Worm (Caenorhabditis elegans): ENCODE results near the gene Y42H9AR.4.

- no peak for TF ChIP-seq unc-39 (tag; optimal IDR thresholded peaks at IDR 0.05)
- TF ChIP-seq T26A8.4 (GFP tag; IDR thresholded peaks at IDR 0.05), result no peak
- TF ChIP-seq nhr-237 (tag; optimal IDR thresholded peaks at IDR 0.05), result no peak
Observed at ce11 chrIV:8115462-8115861, 3.4 kb upstream of the Y42H9AR.4 start, which contains the start of gene irld-8.

Measured in whole organism, L4 larva.